Worm (Caenorhabditis elegans): ENCODE measurements around the gene sre-48.

DNA sequence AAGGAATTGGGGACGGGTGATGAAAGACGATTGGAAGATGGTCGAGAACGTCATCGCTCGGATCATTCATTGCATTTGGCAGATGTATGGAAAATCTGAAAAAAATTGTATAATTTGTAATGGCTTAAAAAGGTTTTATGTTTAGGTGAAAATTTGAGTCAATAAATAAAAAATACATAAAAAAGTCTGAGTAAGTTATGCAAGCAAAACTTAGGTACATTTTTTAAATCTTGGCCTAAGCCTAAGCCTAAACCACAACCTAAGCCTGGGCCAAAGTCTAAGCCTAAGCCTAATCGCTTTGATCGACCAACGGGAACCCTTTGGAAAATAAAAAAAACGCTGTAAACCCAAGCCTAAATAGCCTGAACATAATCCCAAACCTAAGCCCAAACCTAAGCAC is 47.7 kb downstream of the sre-48 start, which contains the start of gene hot-3:
- TF ChIP-seq scrt-1 (GFP tag; IDR thresholded peaks at IDR 0.05) (no peak), hmg-4 (GFP tag; optimal IDR thresholded peaks at IDR 0.05) (no peak), ama-1 (optimal IDR thresholded peaks at IDR 0.05) (no peak), sea-1 (GFP tag; conservative IDR thresholded peaks at IDR 0.05) (no peak), tbx-11 (GFP tag; IDR thresholded peaks at IDR 0.05) (no peak), flt-1 (GFP tag; IDR thresholded peaks at IDR 0.05) (no peak), ceh-13 (GFP tag; optimal IDR thresholded peaks at IDR 0.05) (no peak), F13C5.2 (tag; optimal IDR thresholded peaks at IDR 0.05) (no peak), ets-7 (tag; optimal IDR thresholded peaks at IDR 0.05) (no peak)
